Fruit fly (Drosophila melanogaster) whole organism, embryonic: ENCODE measurements around the gene Spn28Dc.

ENCODE experiments used
- CG3995 ChIP-seq: fragments of 200-800 bp; sonication (Bioruptor generic); optimal IDR thresholded peaks from 3 replicates; lab custom pipeline; 2016; ENCODE audit warnings: missing biosample characterization, missing genetic modification characterization
- CG8478 ChIP-seq: fragments of >200 bp; optimal IDR thresholded peaks from 2 replicates; lab custom pipeline; 2018
- nmo ChIP-seq: fragments of 200-800 bp; sonication (Bioruptor generic); optimal IDR thresholded peaks from 2 replicates; lab custom pipeline; 2018; ENCODE audit warnings: missing biosample characterization, mild to moderate bottlenecking, missing genetic modification characterization, moderate library complexity
- seq ChIP-seq: fragments of 200-800 bp; sonication (Bioruptor generic); IDR thresholded peaks from 2 replicates; pipeline ENCODE4 v1.3.6; 2022; ENCODE audit warnings: missing biosample characterization, missing genetic modification characterization

DNA sequence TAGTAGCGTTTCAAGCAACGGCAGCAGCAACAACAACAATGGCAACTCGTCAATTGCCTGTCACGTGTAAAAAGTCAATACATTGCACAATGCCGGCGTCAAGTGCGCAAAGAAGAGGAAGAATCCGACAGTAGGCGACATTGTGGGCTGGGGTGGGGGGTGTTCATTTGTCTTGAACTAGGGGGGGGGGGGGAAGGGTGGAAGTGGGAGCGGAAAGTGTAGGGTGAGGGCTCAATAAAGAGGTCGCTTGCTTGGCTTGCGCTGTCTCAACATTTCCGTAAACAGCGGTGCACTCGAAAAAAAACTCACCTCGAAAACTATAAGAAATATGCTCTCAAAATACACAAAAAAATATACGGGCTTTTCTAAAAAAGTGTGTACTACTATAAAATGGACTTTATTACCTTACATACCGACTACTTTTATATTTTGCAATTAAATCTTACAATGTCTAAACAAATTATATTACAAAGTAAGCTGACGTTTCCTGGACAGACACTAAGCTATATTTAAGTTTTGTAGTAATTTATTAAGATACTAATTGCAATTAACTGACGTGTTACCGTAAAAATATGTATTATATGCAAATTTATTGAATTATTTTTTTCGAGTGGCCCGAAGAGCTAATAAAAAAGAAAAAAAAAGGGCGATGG lies 41.1 kb downstream of the Spn28Dc start:
- TF ChIP-seq seq (GFP tag; lab: Robert Waterston, UW) (peak; percentile 18; the same call in 1 of the 2 replicates), nmo (peak; percentile 69), CG8478 (no peak), CG3995 (GFP tag; lab: Kevin White, UChicago) (no peak)
